Worm (Caenorhabditis elegans) whole organism, L2 larva: ENCODE results near the gene F59A7.5.

Experiments
- aly-2 ChIP-seq: fragments of 150-350 bp; optimal IDR thresholded peaks from 2 replicates; lab custom pipeline; 2014; ENCODE audit warnings: missing biosample characterization, missing genetic modification characterization
- gmeb-1 ChIP-seq: fragments of 150-350 bp; optimal IDR thresholded peaks from 2 replicates; lab custom pipeline; 2014; ENCODE audit warnings: missing biosample characterization, missing genetic modification characterization
- nhr-10 ChIP-seq: sonication (generic microtip); optimal IDR thresholded peaks from 2 replicates; lab custom pipeline; 2017; ENCODE audit warnings: missing biosample characterization, missing genetic modification characterization
- nhr-11 ChIP-seq: fragments of 150-350 bp; optimal IDR thresholded peaks from 2 replicates; lab custom pipeline; 2014; ENCODE audit warnings: missing biosample characterization, missing genetic modification characterization
- nhr-237 ChIP-seq: fragments of 150-350 bp; optimal IDR thresholded peaks from 2 replicates; lab custom pipeline; 2014; ENCODE audit warnings: missing biosample characterization, missing genetic modification characterization
- nhr-6 ChIP-seq: fragments of 150-350 bp; optimal IDR thresholded peaks from 2 replicates; lab custom pipeline; 2014; ENCODE audit warnings: missing biosample characterization, missing genetic modification characterization

DNA sequence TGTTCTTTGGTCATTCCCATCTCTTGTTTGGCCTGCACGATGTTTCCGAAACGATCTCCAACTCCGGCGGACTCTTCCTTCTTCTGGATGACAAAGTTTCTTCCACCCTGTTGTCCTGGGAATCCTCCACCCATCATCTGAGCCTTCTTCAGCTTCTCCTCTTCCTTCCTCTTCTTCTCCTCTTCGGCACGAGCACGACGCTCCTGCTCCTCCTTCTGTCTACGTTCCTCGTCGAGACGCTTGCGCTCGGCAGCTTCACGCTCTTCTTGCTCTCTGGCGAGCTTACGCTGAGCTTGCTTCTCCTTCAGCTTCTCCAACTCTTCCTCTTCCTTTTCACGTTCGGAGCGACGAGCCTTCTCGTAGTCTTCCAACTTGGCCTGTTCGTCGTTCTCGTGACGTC is 31.1 kb upstream of the F59A7.5 start:
- TF ChIP-seq nhr-237 (tag; lab: Kevin White, UChicago): no peak
- no peak for TF ChIP-seq nhr-10
- no peak for TF ChIP-seq gmeb-1 (tag; lab: Kevin White, UChicago)
- no peak for TF ChIP-seq nhr-11
- TF ChIP-seq aly-2 (tag; lab: Kevin White, UChicago): no peak
- no peak for TF ChIP-seq nhr-6 (tag; lab: Kevin White, UChicago)
